Fruit fly (Drosophila melanogaster): ENCODE measurements around the gene CG14275.

The CG14275 gene

DNA sequence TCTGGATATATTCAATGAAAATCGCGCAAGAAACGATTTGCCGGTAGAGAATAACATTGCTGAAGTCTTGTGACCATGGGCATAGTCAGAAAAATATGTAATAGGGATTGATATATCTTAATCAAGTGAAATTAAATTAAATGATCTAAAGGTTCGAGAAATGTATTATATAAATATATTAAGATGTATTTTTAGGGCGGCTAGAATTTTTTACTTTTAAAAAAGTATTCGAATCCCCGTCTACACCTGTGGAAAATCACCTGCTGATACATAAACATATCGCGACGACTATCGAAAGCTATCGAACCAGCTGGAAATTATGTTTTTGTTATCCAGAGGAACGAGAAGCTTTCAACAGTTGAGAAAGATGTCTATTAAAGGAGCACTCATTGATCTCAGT, 49.5 kb downstream of the CG14275 start, which contains the start of the genes CG13390 and CG17294 (continued):
- TF ChIP-seq scrt (GFP tag; optimal IDR thresholded peaks at IDR 0.05) (peak; percentile 98), hth (optimal IDR thresholded peaks at IDR 0.05) (no peak), CG3065 (GFP tag; optimal IDR thresholded peaks at IDR 0.05) (peak; percentile 97), CG12769 (tag; optimal IDR thresholded peaks at IDR 0.05) (peak; percentile 99), CG9727 (GFP tag; optimal IDR thresholded peaks at IDR 0.05) (peak; percentile 99), Hr39 (optimal IDR thresholded peaks at IDR 0.05) (no peak), wdn (GFP tag; IDR thresholded peaks at IDR 0.05) (peak; percentile 100), rib (GFP tag; IDR thresholded peaks at IDR 0.05) (peak; percentile 100), vvl (GFP tag; IDR thresholded peaks at IDR 0.05) (peak; percentile 100), so (GFP tag; IDR thresholded peaks at IDR 0.05) (peak; percentile 100), dysf (GFP tag; IDR thresholded peaks at IDR 0.05) (peak; percentile 100), psq (GFP tag; optimal IDR thresholded peaks at IDR 0.05) (peak; percentile 97), Doc2 (GFP tag; IDR thresholded peaks at IDR 0.05) (peak; percentile 98), Doc3 (GFP tag; IDR thresholded peaks at IDR 0.05; ENCODE audit: partially characterized antibody) (peak; percentile 75), Ets97D (GFP tag; optimal IDR thresholded peaks at IDR 0.05) (peak; percentile 90), p53 (GFP tag; optimal IDR thresholded peaks at IDR 0.05) (peak; percentile 23), kni (GFP tag; optimal IDR thresholded peaks at IDR 0.05) (peak; percentile 97), CG4820 (GFP tag; optimal IDR thresholded peaks at IDR 0.05) (peak; percentile 98), Hand (GFP tag; optimal IDR thresholded peaks at IDR 0.05) (peak; percentile 99), HmgD (GFP tag; optimal IDR thresholded peaks at IDR 0.05) (peak; percentile 10), trh (GFP tag; optimal IDR thresholded peaks at IDR 0.05) (peak; percentile 98), CG7963 (GFP tag; IDR thresholded peaks at IDR 0.05; ENCODE audit: partially characterized antibody) (peak; percentile 58), CG18011 (GFP tag; optimal IDR thresholded peaks at IDR 0.05) (peak; percentile 92), tgo (GFP tag; IDR thresholded peaks at IDR 0.05) (peak; percentile 100), slou (GFP tag; optimal IDR thresholded peaks at IDR 0.05) (peak; percentile 99), CG17361 (GFP tag; IDR thresholded peaks at IDR 0.05) (peak; percentile 100), CG17612 (GFP tag; IDR thresholded peaks at IDR 0.05) (peak; percentile 99), NC2β (GFP tag; optimal IDR thresholded peaks at IDR 0.05) (peak; percentile 90), Atf-2 (GFP tag; optimal IDR thresholded peaks at IDR 0.05) (peak; percentile 91), CG2889 (GFP tag; IDR thresholded peaks at IDR 0.05) (peak; percentile 99), CG7839 (tag; optimal IDR thresholded peaks at IDR 0.05) (peak; percentile 100), CG10147 (GFP tag; optimal IDR thresholded peaks at IDR 0.05) (peak; percentile 99), sr (GFP tag; IDR thresholded peaks at IDR 0.05) (peak; percentile 98), Awh (GFP tag; IDR thresholded peaks at IDR 0.05) (peak; percentile 100), CG17359 (tag; optimal IDR thresholded peaks at IDR 0.05) (peak; percentile 100), CG6683 (GFP tag; optimal IDR thresholded peaks at IDR 0.05) (peak; percentile 99), Hr51 (GFP tag; optimal IDR thresholded peaks at IDR 0.05) (peak; percentile 96 to 100), E2f2 (GFP tag; IDR thresholded peaks at IDR 0.05) (peak; percentile 92), Gug (GFP tag; IDR thresholded peaks at IDR 0.05) (peak; percentile 99), fu2 (GFP tag; optimal IDR thresholded peaks at IDR 0.05) (peak; percentile 86), CG2678 (tag; optimal IDR thresholded peaks at IDR 0.05) (peak; percentile 100), CG2875 (GFP tag; optimal IDR thresholded peaks at IDR 0.05) (peak; percentile 98), salm (tag; optimal IDR thresholded peaks at IDR 0.05) (peak; percentile 99), oc (tag; optimal IDR thresholded peaks at IDR 0.05) (peak; percentile 100), al (GFP tag; IDR thresholded peaks at IDR 0.05) (peak; percentile 100), B-H1 (GFP tag; IDR thresholded peaks at IDR 0.05) (peak; percentile 99), CG30431 (GFP tag; optimal IDR thresholded peaks at IDR 0.05) (peak; percentile 98), CG11093 (GFP tag; IDR thresholded peaks at IDR 0.05) (peak; percentile 99), MESR4 (GFP tag; optimal IDR thresholded peaks at IDR 0.05) (peak; percentile 82), ro (GFP tag; IDR thresholded peaks at IDR 0.05) (peak; percentile 99), amos (GFP tag; IDR thresholded peaks at IDR 0.05; ENCODE audit: partially characterized antibody) (peak; percentile 73), CG11085 (GFP tag; IDR thresholded peaks at IDR 0.05) (peak; percentile 100)

All from whole organism, embryonic.